Worm (Caenorhabditis elegans) whole organism, L4 larva: ENCODE results near the gene srw-76.

ENCODE experiments used
- D1046.2 ChIP-seq: fragments of 200-800 bp; sonication (Bioruptor generic); IDR thresholded peaks from 2 replicates; pipeline ENCODE4 v1.3.6; 2022; ENCODE audit warnings: missing genetic modification characterization, missing compliant biosample characterization
- F10B5.3 ChIP-seq: sonication (generic microtip); optimal IDR thresholded peaks from 2 replicates; lab custom pipeline; 2016; ENCODE audit warnings: mild to moderate bottlenecking, missing genetic modification characterization, missing compliant biosample characterization
- T20F7.1 ChIP-seq: fragments of 200-800 bp; sonication (Bioruptor generic); optimal IDR thresholded peaks from 2 replicates; lab custom pipeline; 2018; ENCODE audit warnings: mild to moderate bottlenecking, missing genetic modification characterization, missing compliant biosample characterization
- T26A8.4 ChIP-seq: fragments of 200-800 bp; sonication (Bioruptor generic); IDR thresholded peaks from 2 replicates; pipeline ENCODE4 v1.3.6; 2022; ENCODE audit warnings: missing genetic modification characterization, missing compliant biosample characterization
- Y48G9A.11 ChIP-seq: fragments of 200-800 bp; sonication (Bioruptor generic); IDR thresholded peaks from 2 replicates; pipeline ENCODE4 v1.3.6; 2022; ENCODE audit warnings: missing genetic modification reagents, missing genetic modification characterization, missing compliant biosample characterization
- Y5F2A.4 ChIP-seq: fragments of 200-800 bp; sonication (Bioruptor generic); optimal IDR thresholded peaks from 2 replicates; lab custom pipeline; 2018; ENCODE audit warnings: mild to moderate bottlenecking, missing genetic modification characterization, missing compliant biosample characterization
- ZK337.2 ChIP-seq: fragments of 200-800 bp; sonication (Bioruptor generic); IDR thresholded peaks from 2 replicates; pipeline ENCODE4 v1.3.6; 2022; ENCODE audit warnings: missing genetic modification reagents, missing genetic modification characterization, missing compliant biosample characterization
- ZK546.5 ChIP-seq, 2 experiments: sonication (generic microtip); optimal IDR thresholded peaks; 2 replicates each; lab custom pipeline; 2017; ENCODE audit warnings: missing biosample characterization in 2 of 2, missing genetic modification characterization in 2 of 2
- aha-1 ChIP-seq: fragments of 150-350 bp; peaks from one replicate; lab custom pipeline; 2014; ENCODE audit warnings: missing biosample characterization, missing genetic modification characterization
- ama-1 ChIP-seq: fragments of 150-350 bp; optimal IDR thresholded peaks from 2 replicates; lab custom pipeline; 2014; ENCODE audit warnings: inconsistent platforms, mixed read lengths
- attf-4 ChIP-seq: sonication (generic microtip); optimal IDR thresholded peaks from 3 replicates; lab custom pipeline; 2017; ENCODE audit warnings: missing biosample characterization, missing genetic modification characterization
- ceh-28 ChIP-seq: fragments of 150-350 bp; optimal IDR thresholded peaks from 2 replicates; lab custom pipeline; 2014; ENCODE audit warnings: missing biosample characterization, missing genetic modification reagents, missing genetic modification characterization
- ceh-62 ChIP-seq: sonication (generic microtip); optimal IDR thresholded peaks from 2 replicates; lab custom pipeline; 2017; ENCODE audit warnings: missing biosample characterization, missing genetic modification characterization
- ces-1 ChIP-seq: fragments of 150-350 bp; sonication (generic microtip); optimal IDR thresholded peaks from 4 replicates; lab custom pipeline; 2014; ENCODE audit warnings: missing biosample characterization, missing genetic modification reagents, missing genetic modification characterization
- daf-12 ChIP-seq: fragments of 150-350 bp; optimal IDR thresholded peaks from 2 replicates; lab custom pipeline; 2014; ENCODE audit warnings: missing biosample characterization, missing genetic modification reagents, missing genetic modification characterization
- daf-16 ChIP-seq, 3 experiments: sonication (generic microtip); optimal IDR thresholded peaks; 2 replicates each; lab custom pipeline; 2016 to 2017; ENCODE audit warnings: missing genetic modification characterization in 3 of 3, missing genetic modification reagents in 3 of 3, mild to moderate bottlenecking in 2 of 3, missing compliant biosample characterization in 2 of 3, missing biosample characterization in 1 of 3, moderate library complexity in 1 of 3
- daf-19 ChIP-seq: fragments of 200-800 bp; sonication (Bioruptor generic); conservative IDR thresholded peaks from 2 replicates; pipeline ENCODE4 v1.3.6; 2022; ENCODE audit warnings: missing genetic modification characterization, missing compliant biosample characterization
- dmd-6 ChIP-seq: fragments of 200-800 bp; sonication (Bioruptor generic); IDR thresholded peaks from 2 replicates; pipeline ENCODE4 v1.3.6; 2022; ENCODE audit warnings: missing genetic modification reagents, missing genetic modification characterization, missing compliant biosample characterization
- dmd-8 ChIP-seq: fragments of 200-800 bp; sonication (Bioruptor generic); IDR thresholded peaks from 2 replicates; pipeline ENCODE4 v1.3.6; 2022; ENCODE audit warnings: missing genetic modification characterization, missing compliant biosample characterization
- dpl-1 ChIP-seq: fragments of 150-350 bp; optimal IDR thresholded peaks from 2 replicates; lab custom pipeline; 2014; ENCODE audit warnings: missing biosample characterization, missing genetic modification reagents, missing genetic modification characterization
- duxl-1 ChIP-seq: sonication (generic microtip); optimal IDR thresholded peaks from 2 replicates; lab custom pipeline; 2016; ENCODE audit warnings: mild to moderate bottlenecking, missing genetic modification characterization, moderate library complexity, missing compliant biosample characterization; ENCODE audit not compliant: poor library complexity
- egl-27 ChIP-seq: sonication (generic microtip); optimal IDR thresholded peaks from 3 replicates; lab custom pipeline; 2017; ENCODE audit warnings: missing biosample characterization, missing genetic modification reagents, missing genetic modification characterization
- egl-43 ChIP-seq: fragments of 200-800 bp; sonication (Bioruptor generic); IDR thresholded peaks from 2 replicates; pipeline ENCODE4 v1.3.6; 2022; ENCODE audit warnings: missing genetic modification reagents, missing genetic modification characterization, missing compliant biosample characterization
- fkh-10 ChIP-seq: fragments of 150-350 bp; optimal IDR thresholded peaks from 2 replicates; lab custom pipeline; 2014; ENCODE audit warnings: missing biosample characterization, missing genetic modification reagents, missing genetic modification characterization
- fos-1 ChIP-seq: fragments of 150-350 bp; optimal IDR thresholded peaks from 2 replicates; lab custom pipeline; 2014; ENCODE audit warnings: missing biosample characterization, missing genetic modification characterization
- hlh-11 ChIP-seq: fragments of 200-800 bp; sonication (Bioruptor generic); optimal IDR thresholded peaks from 2 replicates; lab custom pipeline; 2018; ENCODE audit warnings: mild to moderate bottlenecking, missing genetic modification characterization, missing compliant biosample characterization
- hlh-30 ChIP-seq: sonication (generic microtip); optimal IDR thresholded peaks from 2 replicates; lab custom pipeline; 2017; ENCODE audit warnings: antibody characterized with exemption, mild to moderate bottlenecking, missing genetic modification characterization, missing compliant biosample characterization; ENCODE audit not compliant: insufficient read depth
- jun-1 ChIP-seq: fragments of 150-350 bp; optimal IDR thresholded peaks from 2 replicates; lab custom pipeline; 2014; ENCODE audit warnings: missing biosample characterization, missing genetic modification reagents, missing genetic modification characterization
- lin-13 ChIP-seq: fragments of 150-350 bp; optimal IDR thresholded peaks from 2 replicates; lab custom pipeline; 2014; ENCODE audit warnings: missing biosample characterization, missing genetic modification reagents, missing genetic modification characterization
- lin-15B ChIP-seq: fragments of 150-350 bp; sonication (generic microtip); optimal IDR thresholded peaks from 3 replicates; lab custom pipeline; 2014; ENCODE audit warnings: missing biosample characterization, missing genetic modification characterization
- lir-3 ChIP-seq: sonication (generic microtip); optimal IDR thresholded peaks from 2 replicates; lab custom pipeline; 2016; ENCODE audit warnings: mild to moderate bottlenecking, missing genetic modification characterization, missing compliant biosample characterization
- mdt-29 ChIP-seq: fragments of 200-800 bp; sonication (Bioruptor generic); IDR thresholded peaks from 2 replicates; pipeline ENCODE4 v1.3.6; 2022; ENCODE audit warnings: missing genetic modification reagents, missing genetic modification characterization, missing compliant biosample characterization
- mep-1 ChIP-seq: fragments of 150-350 bp; sonication (generic microtip); optimal IDR thresholded peaks from 3 replicates; lab custom pipeline; 2014; ENCODE audit warnings: missing biosample characterization, missing genetic modification characterization
- mes-2 ChIP-seq: sonication (generic microtip); optimal IDR thresholded peaks from 2 replicates; lab custom pipeline; 2016; ENCODE audit warnings: missing genotype, mild to moderate bottlenecking, missing genetic modification characterization, missing compliant biosample characterization; ENCODE audit not compliant: poor library complexity, severe bottlenecking
- nhr-10 ChIP-seq: fragments of 150-350 bp; optimal IDR thresholded peaks from 2 replicates; lab custom pipeline; 2014; ENCODE audit warnings: missing biosample characterization, missing genetic modification characterization
- nhr-102 ChIP-seq: sonication (generic microtip); optimal IDR thresholded peaks from 2 replicates; lab custom pipeline; 2016; ENCODE audit warnings: mild to moderate bottlenecking, missing genetic modification characterization, moderate library complexity, missing compliant biosample characterization
- nhr-28 ChIP-seq: fragments of 150-350 bp; optimal IDR thresholded peaks from 2 replicates; lab custom pipeline; 2014; ENCODE audit warnings: missing biosample characterization, missing genetic modification characterization
- pha-4 ChIP-seq, 2 experiments: fragments of 150-350 bp in 1 of 2; fragments of 200-800 bp in 1 of 2; sonication (Bioruptor generic) in 1 of 2; IDR thresholded peaks in 1 of 2; optimal IDR thresholded peaks in 1 of 2; 2 replicates each; pipeline versions ENCODE4 v1.3.6 to Lab custom; 2014 to 2022; ENCODE audit warnings: missing genetic modification characterization in 2 of 2, missing genetic modification reagents in 2 of 2, missing biosample characterization in 1 of 2, missing compliant biosample characterization in 1 of 2
- php-3 ChIP-seq: fragments of 200-800 bp; sonication (Bioruptor generic); IDR thresholded peaks from 2 replicates; pipeline ENCODE4 v1.3.6; 2022; ENCODE audit warnings: missing genetic modification reagents, missing genetic modification characterization, missing compliant biosample characterization
- pqm-1 ChIP-seq: sonication (generic microtip); optimal IDR thresholded peaks from 2 replicates; lab custom pipeline; 2017; ENCODE audit warnings: missing biosample characterization, missing genetic modification characterization
- saeg-2 ChIP-seq: fragments of 200-800 bp; sonication (Bioruptor generic); IDR thresholded peaks from 2 replicates; pipeline ENCODE4 v1.3.6; 2022; ENCODE audit warnings: missing genetic modification reagents, missing genetic modification characterization, missing compliant biosample characterization
- sdz-12 ChIP-seq: fragments of 200-800 bp; sonication (Bioruptor generic); optimal IDR thresholded peaks from 2 replicates; lab custom pipeline; 2018; ENCODE audit warnings: mild to moderate bottlenecking, missing genetic modification characterization, missing compliant biosample characterization
- set-16 ChIP-seq: fragments of 200-800 bp; sonication (Bioruptor generic); IDR thresholded peaks from 2 replicates; pipeline ENCODE4 v1.3.6; 2022; ENCODE audit warnings: missing genetic modification reagents, missing genetic modification characterization, missing compliant biosample characterization
- skn-1 ChIP-seq: fragments of 150-350 bp; optimal IDR thresholded peaks from 2 replicates; lab custom pipeline; 2014; ENCODE audit warnings: missing biosample characterization, missing genetic modification characterization
- snpc-1.2 ChIP-seq: fragments of 200-800 bp; sonication (Bioruptor generic); IDR thresholded peaks from 2 replicates; pipeline ENCODE4 v1.3.6; 2022; ENCODE audit warnings: missing genetic modification reagents, missing genetic modification characterization, missing compliant biosample characterization
- snpc-4 ChIP-seq: fragments of 150-350 bp; optimal IDR thresholded peaks from 2 replicates; lab custom pipeline; 2014; ENCODE audit warnings: missing biosample characterization, missing genetic modification characterization
- spr-1 ChIP-seq: sonication (generic microtip); optimal IDR thresholded peaks from 2 replicates; lab custom pipeline; 2016; ENCODE audit warnings: mild to moderate bottlenecking, missing genetic modification characterization, missing compliant biosample characterization
- tag-97 ChIP-seq: fragments of 200-800 bp; sonication (Bioruptor generic); IDR thresholded peaks from 2 replicates; pipeline ENCODE4 v1.3.6; 2022; ENCODE audit warnings: missing genetic modification characterization, missing compliant biosample characterization
- tra-1 ChIP-seq: fragments of 200-800 bp; sonication (Bioruptor generic); IDR thresholded peaks from 2 replicates; pipeline ENCODE4 v1.3.6; 2022; ENCODE audit warnings: missing genetic modification reagents, missing genetic modification characterization, missing compliant biosample characterization
- unc-130 ChIP-seq: sonication (generic microtip); optimal IDR thresholded peaks from 2 replicates; lab custom pipeline; 2016; ENCODE audit warnings: missing genetic modification reagents, missing genetic modification characterization, missing compliant biosample characterization
- zfp-3 ChIP-seq: fragments of 200-800 bp; sonication (Bioruptor generic); conservative IDR thresholded peaks from 2 replicates; pipeline ENCODE4 v1.3.6; 2022; ENCODE audit warnings: missing genetic modification reagents, missing genetic modification characterization, missing compliant biosample characterization
- zip-2 ChIP-seq: fragments of 150-350 bp; optimal IDR thresholded peaks from 2 replicates; lab custom pipeline; 2014; ENCODE audit warnings: missing biosample characterization, missing genetic modification characterization

Gene srw-76

DNA sequence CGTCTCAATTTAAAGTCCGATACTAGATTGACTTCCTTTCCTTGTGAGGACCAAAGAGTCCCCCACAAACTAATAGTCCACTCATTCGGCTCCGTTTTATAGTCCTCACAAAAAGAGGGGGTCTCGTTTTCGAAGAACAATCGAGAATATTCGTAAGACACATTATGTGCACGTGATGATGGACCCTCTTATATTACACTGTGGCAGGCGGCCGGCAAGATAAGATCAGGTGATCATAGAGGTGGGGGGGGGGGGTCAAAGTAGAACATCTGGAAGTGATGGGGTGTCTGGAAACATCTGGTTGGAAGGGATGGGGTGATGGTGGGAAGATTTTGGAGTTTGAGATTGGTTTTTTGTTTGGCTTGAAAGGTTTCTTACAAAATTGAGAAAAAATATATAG, 39.7 kb downstream of the srw-76 start:
- TF ChIP-seq ZK546.5 (tag; optimal IDR thresholded peaks at IDR 0.05; lab: Kevin White, UChicago) (no peak), D1046.2 (GFP tag; lab: Robert Waterston, UW) (no peak), ZK337.2 (no peak), snpc-1.2 (GFP tag; lab: Robert Waterston, UW) (no peak), egl-27 (tag; lab: Kevin White, UChicago) (no peak), daf-19 (GFP tag; lab: Robert Waterston, UW) (no peak), hlh-11 (tag; lab: Kevin White, UChicago) (peak; percentile 66), hlh-30 (tag; lab: Kevin White, UChicago) (peak; percentile 64), tra-1 (0 out of 2 replicates have a peak, but pooled peaks have one; percentile 35), T20F7.1 (GFP tag; lab: Kevin White, UChicago) (no peak), mep-1 (no peak), dmd-6 (GFP tag; lab: Robert Waterston, UW) (peak; percentile 14; the same call in 1 of the 2 replicates), attf-4 (no peak), Y5F2A.4 (GFP tag; lab: Kevin White, UChicago) (no peak), fos-1 (no peak), zip-2 (no peak), T26A8.4 (GFP tag; lab: Robert Waterston, UW) (no peak), php-3 (no peak), snpc-4 (tag; lab: Kevin White, UChicago) (no peak), daf-12 (tag; lab: Kevin White, UChicago) (no peak), mes-2 (tag; lab: Kevin White, UChicago) (no peak), lin-15B (tag; lab: Kevin White, UChicago) (no peak), nhr-10 (no peak), ceh-62 (no peak), pqm-1 (tag; lab: Kevin White, UChicago) (no peak), ceh-28 (tag; lab: Kevin White, UChicago) (no peak), pha-4 (GFP tag; IDR thresholded peaks at IDR 0.05; lab: Robert Waterston, UW) (no peak), pha-4 (tag; optimal IDR thresholded peaks at IDR 0.05; lab: Kevin White, UChicago) (no peak), duxl-1 (no peak), unc-130 (GFP tag; lab: Kevin White, UChicago) (no peak), jun-1 (no peak), egl-43 (no peak), lin-13 (GFP tag; lab: Kevin White, UChicago) (no peak), dpl-1 (GFP tag; lab: Kevin White, UChicago) (no peak), skn-1 (tag; lab: Kevin White, UChicago) (no peak), daf-16 (GFP tag; optimal IDR thresholded peaks at IDR 0.05; lab: Kevin White, UChicago) (no peak), daf-16 (tag; optimal IDR thresholded peaks at IDR 0.05; lab: Kevin White, UChicago) (no peak), saeg-2 (no peak), ama-1 (no peak), ces-1 (GFP tag; lab: Kevin White, UChicago) (no peak), nhr-28 (tag; lab: Kevin White, UChicago) (no peak), nhr-102 (tag; lab: Kevin White, UChicago) (no peak), F10B5.3 (no peak), sdz-12 (no peak), Y48G9A.11 (GFP tag; lab: Robert Waterston, UW) (no peak), aha-1 (peak; percentile 1), tag-97 (GFP tag; lab: Robert Waterston, UW) (no peak), zfp-3 (GFP tag; lab: Robert Waterston, UW) (no peak), set-16 (no peak; the same call in 1 of the 2 replicates), mdt-29 (peak; percentile 95), lir-3 (tag; lab: Kevin White, UChicago) (no peak), fkh-10 (no peak), dmd-8 (no peak), spr-1 (tag; lab: Kevin White, UChicago) (no peak)
